Fruit fly (Drosophila melanogaster) whole organism, pupa: ENCODE measurements around the gene Ude.

ENCODE experiments used
- CG12605 ChIP-seq: fragments of 200-800 bp; sonication (Bioruptor generic); IDR thresholded peaks from 2 replicates; pipeline ENCODE4 v1.3.6; 2022; ENCODE audit warnings: missing biosample characterization, missing genetic modification characterization
- CG34367 ChIP-seq: fragments of 200-800 bp; sonication (Bioruptor generic); optimal IDR thresholded peaks from 2 replicates; lab custom pipeline; 2018; ENCODE audit warnings: missing biosample characterization, mild to moderate bottlenecking, missing genetic modification characterization
- CG4496 ChIP-seq: fragments of 200-800 bp; sonication (Bioruptor generic); IDR thresholded peaks from 3 replicates; pipeline ENCODE4 v1.3.6; 2022; ENCODE audit warnings: missing biosample characterization, missing genetic modification characterization
- D1 ChIP-seq: fragments of 200-800 bp; sonication (Bioruptor generic); optimal IDR thresholded peaks from 2 replicates; lab custom pipeline; 2018; ENCODE audit warnings: missing biosample characterization, mild to moderate bottlenecking, missing genetic modification characterization, moderate library complexity
- fd96Ca ChIP-seq: fragments of 200-800 bp; sonication (Bioruptor generic); IDR thresholded peaks from 3 replicates; pipeline ENCODE4 v1.3.6; 2022; ENCODE audit warnings: missing biosample characterization, missing genetic modification characterization

- TF ChIP-seq CG12605 (GFP tag; lab: Robert Waterston, UW): no peak
- no peak for TF ChIP-seq fd96Ca (GFP tag; lab: Robert Waterston, UW)
- TF ChIP-seq D1 (tag; lab: Kevin White, UChicago): no peak
- TF ChIP-seq CG34367 (tag; lab: Kevin White, UChicago): no peak
- no peak for TF ChIP-seq CG4496 (GFP tag; lab: Robert Waterston, UW)
Measured at dm6 chr3R:24778218-24778739, 21.2 kb downstream of the Ude start.
